Fruit fly (Drosophila melanogaster) whole organism, pupa: Measurements from ENCODE around the gene nkt.

Experiments used
- CG12605 ChIP-seq: fragments of 200-800 bp; sonication (Bioruptor generic); IDR thresholded peaks from 2 replicates; pipeline ENCODE4 v1.3.6; 2022; ENCODE audit warnings: missing biosample characterization, missing genetic modification characterization
- CG14655 ChIP-seq: fragments of 200-800 bp; sonication (Bioruptor generic); optimal IDR thresholded peaks from 3 replicates; lab custom pipeline; 2017; ENCODE audit warnings: mild to moderate bottlenecking, missing biosample characterization, missing genetic modification reagents, missing genetic modification characterization
- CG9948 ChIP-seq: fragments of 200-800 bp; sonication (Bioruptor generic); optimal IDR thresholded peaks from 2 replicates; lab custom pipeline; 2018; ENCODE audit warnings: missing biosample characterization, mild to moderate bottlenecking, missing genetic modification characterization, moderate library complexity
- EcR ChIP-seq: fragments of 200-800 bp; sonication (Bioruptor generic); optimal IDR thresholded peaks from 3 replicates; lab custom pipeline; 2019; ENCODE audit warnings: missing biosample characterization, missing genetic modification characterization, mild to moderate bottlenecking, moderate library complexity, missing genetic modification reagents
- Ets98B ChIP-seq: fragments of 200-800 bp; sonication (Bioruptor generic); IDR thresholded peaks from 2 replicates; pipeline ENCODE4 v1.3.6; 2022; ENCODE audit warnings: missing biosample characterization, missing genetic modification characterization
- Pif1A ChIP-seq: fragments of 200-800 bp; sonication (Bioruptor generic); optimal IDR thresholded peaks from 3 replicates; lab custom pipeline; 2016; ENCODE audit warnings: missing biosample characterization, missing genetic modification characterization
- Pif1B ChIP-seq: fragments of 200-800 bp; sonication (Bioruptor generic); optimal IDR thresholded peaks from 3 replicates; lab custom pipeline; 2016; ENCODE audit warnings: missing biosample characterization, missing genetic modification characterization
- fd96Ca ChIP-seq: fragments of 200-800 bp; sonication (Bioruptor generic); IDR thresholded peaks from 3 replicates; pipeline ENCODE4 v1.3.6; 2022; ENCODE audit warnings: missing biosample characterization, missing genetic modification characterization
- rn ChIP-seq: fragments of 200-800 bp; sonication (Bioruptor generic); IDR thresholded peaks from 2 replicates; pipeline ENCODE4 v1.3.6; 2022; ENCODE audit warnings: missing biosample characterization, missing genetic modification characterization

DNA sequence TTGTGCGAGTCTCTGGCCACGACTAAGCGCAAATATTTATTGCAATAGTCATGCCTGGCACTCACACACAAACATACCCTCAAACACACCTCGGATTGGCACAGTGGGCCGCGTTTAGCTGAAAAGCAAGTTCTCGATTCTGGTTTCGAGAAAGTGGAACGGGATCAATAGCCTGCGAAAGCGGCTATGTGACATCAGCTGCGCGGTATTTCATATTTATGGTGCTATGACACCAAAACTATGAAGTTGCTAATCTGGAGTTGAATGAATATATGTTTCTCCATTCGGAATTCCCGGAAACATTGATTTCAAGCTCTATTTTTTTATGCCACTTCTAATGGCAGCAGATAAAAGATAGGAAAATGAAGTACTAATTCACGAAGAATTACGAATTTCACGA is 16.7 kb downstream of the nkt start:
- TF ChIP-seq EcR (GFP tag; lab: Kevin White, UChicago) (peak; percentile 14), Pif1B (GFP tag; lab: Kevin White, UChicago) (no peak), fd96Ca (peak; percentile 62; the same call in 1 of the 3 replicates), rn (GFP tag; lab: Robert Waterston, UW) (no peak), Pif1A (GFP tag; lab: Kevin White, UChicago) (no peak), CG9948 (tag; lab: Kevin White, UChicago) (no peak), CG14655 (GFP tag; lab: Kevin White, UChicago) (no peak), CG12605 (GFP tag; lab: Robert Waterston, UW) (no peak), Ets98B (GFP tag; lab: Robert Waterston, UW) (peak; percentile 18; the same call in 1 of the 2 replicates)
